Worm (Caenorhabditis elegans) whole organism, midembryonic: ENCODE measurements around the gene C45B2.8.

ENCODE experiments used
- T22C8.4 ChIP-seq: fragments of 200-800 bp; sonication (Bioruptor generic); IDR thresholded peaks from 2 replicates; pipeline ENCODE4 v1.3.6; 2022; ENCODE audit warnings: missing genetic modification characterization, missing compliant biosample characterization
- cog-1 ChIP-seq: sonication (generic microtip); optimal IDR thresholded peaks from 2 replicates; lab custom pipeline; 2016; ENCODE audit warnings: missing genetic modification characterization, missing compliant biosample characterization
- flt-1 ChIP-seq: fragments of 200-800 bp; sonication (Bioruptor generic); IDR thresholded peaks from 2 replicates; pipeline ENCODE4 v1.3.6; 2022; ENCODE audit warnings: missing genetic modification characterization, missing compliant biosample characterization
- ref-1 ChIP-seq: fragments of 200-800 bp; sonication (Bioruptor generic); conservative IDR thresholded peaks from 2 replicates; pipeline ENCODE4 v1.3.6; 2022; ENCODE audit warnings: missing genetic modification reagents, missing genetic modification characterization, missing compliant biosample characterization
- ztf-23 ChIP-seq: fragments of 200-800 bp; sonication (Bioruptor generic); IDR thresholded peaks from 2 replicates; pipeline ENCODE4 v1.3.6; 2022; ENCODE audit warnings: missing genetic modification reagents, missing genetic modification characterization, missing compliant biosample characterization

DNA sequence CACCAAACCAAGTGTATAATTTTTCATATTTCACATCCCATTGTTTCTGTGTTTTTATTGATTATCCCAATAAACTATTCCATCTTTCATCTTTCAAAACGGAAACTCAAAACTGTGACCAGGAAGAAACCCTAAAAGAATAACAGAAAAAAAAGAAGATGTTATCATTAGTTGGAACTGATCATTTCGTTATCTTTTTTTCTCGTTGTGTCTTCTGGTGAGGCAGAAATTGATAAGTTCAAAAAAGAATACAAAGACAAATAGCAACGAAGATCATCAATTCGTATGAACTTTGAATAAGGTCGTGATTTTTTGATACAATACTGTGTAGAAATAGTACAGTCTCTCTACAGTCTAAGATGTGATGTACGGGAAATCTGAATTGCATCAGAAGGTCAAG, 6.0 kb upstream of the C45B2.8 start:
- TF ChIP-seq flt-1 (GFP tag; lab: Robert Waterston, UW) (no peak), ztf-23 (no peak), cog-1 (tag; lab: Kevin White, UChicago) (no peak), ref-1 (no peak), T22C8.4 (no peak)
